Fruit fly (Drosophila melanogaster): ENCODE data around the gene CG15011.
A peak's percentile ranks its signal among the peaks of the same experiment; 100 is the strongest.

The CG15011 gene

DNA sequence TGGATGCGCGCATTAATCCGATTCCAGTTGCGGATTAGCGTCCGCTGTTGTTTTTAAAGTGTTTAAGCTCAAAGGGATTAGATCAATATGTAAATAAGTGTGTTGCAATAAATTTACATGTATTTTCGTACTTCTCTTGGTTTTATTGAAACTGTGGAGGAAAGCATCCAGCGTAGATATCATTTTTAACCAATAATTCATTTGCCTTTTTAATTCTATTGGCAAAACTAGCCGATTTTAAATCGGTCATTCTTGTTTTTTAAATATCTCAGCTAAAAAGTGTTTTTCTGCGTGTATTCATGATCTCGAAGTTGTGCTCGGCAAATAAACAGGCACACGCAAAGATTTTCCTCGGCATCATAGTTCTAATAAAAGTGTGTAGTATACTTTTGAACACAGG, 34.4 kb upstream of the CG15011 start:
- peak; percentile 49 for TF ChIP-seq CG15336 (GFP tag; IDR thresholded peaks at IDR 0.05)
- TF ChIP-seq CG7368 (GFP tag; optimal IDR thresholded peaks at IDR 0.05), result no peak
- no peak for TF ChIP-seq Gug (GFP tag; IDR thresholded peaks at IDR 0.05)
- peak; percentile 27 for TF ChIP-seq CG32006 (GFP tag; optimal IDR thresholded peaks at IDR 0.05)

DNA sequence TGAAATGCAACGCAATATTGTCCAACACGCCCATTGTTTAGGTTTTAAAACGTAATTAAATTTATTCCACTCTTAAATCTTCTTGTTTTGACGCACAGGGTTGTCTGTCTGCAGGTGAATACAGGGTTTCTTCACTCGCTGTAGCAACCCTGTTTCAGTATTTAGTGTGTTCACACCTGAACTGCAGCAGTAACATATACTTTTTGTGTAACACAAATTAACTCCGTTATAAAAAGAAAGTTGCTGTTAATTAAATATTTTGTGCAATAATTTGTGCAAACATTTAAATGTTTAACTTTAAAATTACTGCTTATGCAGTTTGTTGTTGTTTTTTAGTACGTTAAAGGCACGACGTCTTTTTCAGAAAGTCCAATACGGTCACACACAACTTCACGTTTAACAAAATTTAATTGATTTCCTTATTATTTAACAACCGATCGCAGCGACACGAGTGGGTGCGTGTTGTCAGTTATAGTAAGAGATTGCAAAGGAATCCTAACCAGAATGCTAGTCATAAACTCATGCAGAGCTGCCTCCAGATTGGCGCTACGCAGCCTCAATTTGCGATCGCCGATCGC, 33.3 kb upstream of the CG15011 start, which contains the start of the genes CG15012 and Fdx2:
Gene CG15012 (minus strand): TSS at position 127 of the 578 bp plus-strand sequence.
Gene Fdx2 (plus strand): TSS at position 363 of the 578 bp plus-strand sequence.
- TF ChIP-seq CG8119 (GFP tag; IDR thresholded peaks at IDR 0.05), result no peak
- TF ChIP-seq Gug (GFP tag; IDR thresholded peaks at IDR 0.05), result no peak
- no peak for TF ChIP-seq CG6854 (GFP tag; optimal IDR thresholded peaks at IDR 0.05)
- TF ChIP-seq CG7368 (GFP tag; optimal IDR thresholded peaks at IDR 0.05), result no peak
- TF ChIP-seq Ets96B (tag; optimal IDR thresholded peaks at IDR 0.05), result no peak
- no peak for TF ChIP-seq Eip75B (GFP tag; optimal IDR thresholded peaks at IDR 0.05)
- TF ChIP-seq ss (GFP tag; optimal IDR thresholded peaks at IDR 0.05), result no peak
- TF ChIP-seq Hr4 (GFP tag; optimal IDR thresholded peaks at IDR 0.05), result no peak
- TF ChIP-seq Smox (GFP tag; optimal IDR thresholded peaks at IDR 0.05), result no peak
- no peak for TF ChIP-seq CG6808 (GFP tag; optimal IDR thresholded peaks at IDR 0.05)
- peak; percentile 78 for TF ChIP-seq Sox14 (GFP tag; optimal IDR thresholded peaks at IDR 0.05)
- TF ChIP-seq Hr39 (GFP tag; optimal IDR thresholded peaks at IDR 0.05), result peak; percentile 35
- TF ChIP-seq Blimp-1 (GFP tag; optimal IDR thresholded peaks at IDR 0.05), result no peak
- TF ChIP-seq dsx (GFP tag; optimal IDR thresholded peaks at IDR 0.05; ENCODE audit: poor library complexity, severe bottlenecking), result no peak
- no peak for TF ChIP-seq CG6792 (GFP tag; optimal IDR thresholded peaks at IDR 0.05)
- TF ChIP-seq CG10631 (GFP tag; optimal IDR thresholded peaks at IDR 0.05), result no peak
- no peak for TF ChIP-seq CG11294 (GFP tag; IDR thresholded peaks at IDR 0.05)
- no peak for TF ChIP-seq CG32006 (GFP tag; optimal IDR thresholded peaks at IDR 0.05)
- TF ChIP-seq svp (GFP tag), result no peak
- no peak for TF ChIP-seq CG8632 (GFP tag; optimal IDR thresholded peaks at IDR 0.05)
- TF ChIP-seq spab (GFP tag; optimal IDR thresholded peaks at IDR 0.05), result no peak
- TF ChIP-seq achi (GFP tag; optimal IDR thresholded peaks at IDR 0.05), result peak; percentile 6
- TF ChIP-seq salr (GFP tag; optimal IDR thresholded peaks at IDR 0.05), result no peak
- no peak for TF ChIP-seq pdm3 (GFP tag; optimal IDR thresholded peaks at IDR 0.05)
- no peak for TF ChIP-seq CG8319 (GFP tag; optimal IDR thresholded peaks at IDR 0.05)
- TF ChIP-seq fd85E (GFP tag; optimal IDR thresholded peaks at IDR 0.05), result no peak
- TF ChIP-seq CG3919 (GFP tag; optimal IDR thresholded peaks at IDR 0.05), result no peak
- TF ChIP-seq CG34406 (GFP tag; optimal IDR thresholded peaks at IDR 0.05), result no peak
- TF ChIP-seq CG6163 (GFP tag; IDR thresholded peaks at IDR 0.05), result no peak
- TF ChIP-seq Sox15 (GFP tag; optimal IDR thresholded peaks at IDR 0.05), result no peak
- TF ChIP-seq dac (GFP tag; optimal IDR thresholded peaks at IDR 0.05), result no peak
- no peak for TF ChIP-seq CG4318 (GFP tag; optimal IDR thresholded peaks at IDR 0.05)
- no peak for TF ChIP-seq Met (GFP tag; optimal IDR thresholded peaks at IDR 0.05)
- peak; percentile 34 for TF ChIP-seq topi (GFP tag; optimal IDR thresholded peaks at IDR 0.05)
- TF ChIP-seq Eip78C (GFP tag), result peak; percentile 21
- no peak for TF ChIP-seq Sox102F (GFP tag; optimal IDR thresholded peaks at IDR 0.05)
- TF ChIP-seq CG31627 (GFP tag; optimal IDR thresholded peaks at IDR 0.05), result peak; percentile 21
- no peak for TF ChIP-seq CG1621 (tag; optimal IDR thresholded peaks at IDR 0.05)
- no peak for TF ChIP-seq Hr38 (GFP tag; optimal IDR thresholded peaks at IDR 0.05)
- TF ChIP-seq acj6 (GFP tag; optimal IDR thresholded peaks at IDR 0.05), result no peak
- TF ChIP-seq cyc (GFP tag; optimal IDR thresholded peaks at IDR 0.05), result peak; percentile 34
- TF ChIP-seq Ets21C (GFP tag; optimal IDR thresholded peaks at IDR 0.05), result no peak
- TF ChIP-seq CG11762 (GFP tag; optimal IDR thresholded peaks at IDR 0.05; ENCODE audit: insufficient read depth), result no peak
- no peak for TF ChIP-seq CG11902 (GFP tag; optimal IDR thresholded peaks at IDR 0.05)
- no peak for TF ChIP-seq fkh (GFP tag; optimal IDR thresholded peaks at IDR 0.05)
- no peak for TF ChIP-seq Eip93F (GFP tag; optimal IDR thresholded peaks at IDR 0.05)
- TF ChIP-seq vri (GFP tag; optimal IDR thresholded peaks at IDR 0.05), result peak; percentile 57
- TF ChIP-seq CG3032 (tag; optimal IDR thresholded peaks at IDR 0.05), result peak; percentile 30
- TF ChIP-seq lz (GFP tag; optimal IDR thresholded peaks at IDR 0.05), result peak; percentile 33
